Fruit fly (Drosophila melanogaster) whole organism, pupa: ENCODE data around the gene Vps45.

Experiments
- CG10348 ChIP-seq: fragments of 200-800 bp; sonication (Bioruptor generic); IDR thresholded peaks from 2 replicates; pipeline ENCODE4 v1.3.6; 2022; ENCODE audit warnings: missing biosample characterization, missing genetic modification characterization
- CG12605 ChIP-seq: fragments of 200-800 bp; sonication (Bioruptor generic); IDR thresholded peaks from 2 replicates; pipeline ENCODE4 v1.3.6; 2022; ENCODE audit warnings: missing biosample characterization, missing genetic modification characterization
- CG13204 ChIP-seq: fragments of 200-800 bp; sonication (Bioruptor generic); optimal IDR thresholded peaks from 2 replicates; lab custom pipeline; 2018; ENCODE audit warnings: missing biosample characterization, mild to moderate bottlenecking, missing genetic modification characterization, moderate library complexity
- CG14655 ChIP-seq: fragments of 200-800 bp; sonication (Bioruptor generic); optimal IDR thresholded peaks from 3 replicates; lab custom pipeline; 2017; ENCODE audit warnings: mild to moderate bottlenecking, missing biosample characterization, missing genetic modification reagents, missing genetic modification characterization
- CG15710 ChIP-seq: fragments of 200-800 bp; sonication (Bioruptor generic); optimal IDR thresholded peaks from 2 replicates; lab custom pipeline; 2018; ENCODE audit warnings: missing biosample characterization, mild to moderate bottlenecking, missing genetic modification characterization, moderate library complexity
- CG17806 ChIP-seq: fragments of 200-800 bp; sonication (Bioruptor generic); optimal IDR thresholded peaks from 2 replicates; lab custom pipeline; 2018; ENCODE audit warnings: missing biosample characterization, mild to moderate bottlenecking, missing genetic modification characterization, moderate library complexity
- CG32121 ChIP-seq: fragments of 200-800 bp; sonication (Bioruptor generic); IDR thresholded peaks from 2 replicates; pipeline ENCODE4 v1.3.6; 2022; ENCODE audit warnings: missing biosample characterization, missing genetic modification characterization
- CG34367 ChIP-seq: fragments of 200-800 bp; sonication (Bioruptor generic); optimal IDR thresholded peaks from 2 replicates; lab custom pipeline; 2018; ENCODE audit warnings: missing biosample characterization, mild to moderate bottlenecking, missing genetic modification characterization
- CG4496 ChIP-seq: fragments of 200-800 bp; sonication (Bioruptor generic); IDR thresholded peaks from 3 replicates; pipeline ENCODE4 v1.3.6; 2022; ENCODE audit warnings: missing biosample characterization, missing genetic modification characterization
- CG8159 ChIP-seq: fragments of 200-800 bp; sonication (Bioruptor generic); optimal IDR thresholded peaks from 3 replicates; lab custom pipeline; 2018; ENCODE audit warnings: missing biosample characterization, mild to moderate bottlenecking, missing genetic modification characterization, moderate library complexity
- CG8301 ChIP-seq: fragments of 200-800 bp; sonication (Bioruptor generic); optimal IDR thresholded peaks from 2 replicates; lab custom pipeline; 2018; ENCODE audit warnings: missing biosample characterization, mild to moderate bottlenecking, missing genetic modification characterization
- CG9948 ChIP-seq: fragments of 200-800 bp; sonication (Bioruptor generic); optimal IDR thresholded peaks from 2 replicates; lab custom pipeline; 2018; ENCODE audit warnings: missing biosample characterization, mild to moderate bottlenecking, missing genetic modification characterization, moderate library complexity
- D1 ChIP-seq: fragments of 200-800 bp; sonication (Bioruptor generic); optimal IDR thresholded peaks from 2 replicates; lab custom pipeline; 2018; ENCODE audit warnings: missing biosample characterization, mild to moderate bottlenecking, missing genetic modification characterization, moderate library complexity
- EcR ChIP-seq: fragments of 200-800 bp; sonication (Bioruptor generic); optimal IDR thresholded peaks from 3 replicates; lab custom pipeline; 2019; ENCODE audit warnings: missing biosample characterization, missing genetic modification characterization, mild to moderate bottlenecking, moderate library complexity, missing genetic modification reagents
- Ets98B ChIP-seq: fragments of 200-800 bp; sonication (Bioruptor generic); IDR thresholded peaks from 2 replicates; pipeline ENCODE4 v1.3.6; 2022; ENCODE audit warnings: missing biosample characterization, missing genetic modification characterization
- Pif1A ChIP-seq: fragments of 200-800 bp; sonication (Bioruptor generic); optimal IDR thresholded peaks from 3 replicates; lab custom pipeline; 2016; ENCODE audit warnings: missing biosample characterization, missing genetic modification characterization
- Pif1B ChIP-seq: fragments of 200-800 bp; sonication (Bioruptor generic); optimal IDR thresholded peaks from 3 replicates; lab custom pipeline; 2016; ENCODE audit warnings: missing biosample characterization, missing genetic modification characterization
- Snoo ChIP-seq: fragments of 200-800 bp; sonication (Bioruptor generic); optimal IDR thresholded peaks from 3 replicates; lab custom pipeline; 2017; ENCODE audit warnings: missing biosample characterization, mild to moderate bottlenecking, missing genetic modification characterization, inconsistent platforms
- fd96Ca ChIP-seq: fragments of 200-800 bp; sonication (Bioruptor generic); IDR thresholded peaks from 3 replicates; pipeline ENCODE4 v1.3.6; 2022; ENCODE audit warnings: missing biosample characterization, missing genetic modification characterization
- gl ChIP-seq: fragments of 200-800 bp; sonication (Bioruptor generic); optimal IDR thresholded peaks from 2 replicates; lab custom pipeline; 2018; ENCODE audit warnings: missing biosample characterization, mild to moderate bottlenecking, missing genetic modification characterization
- rn ChIP-seq: fragments of 200-800 bp; sonication (Bioruptor generic); IDR thresholded peaks from 2 replicates; pipeline ENCODE4 v1.3.6; 2022; ENCODE audit warnings: missing biosample characterization, missing genetic modification characterization

The Vps45 gene

dm6 chr3R:9613124-9613523 is 49.4 kb downstream of the Vps45 start:
- peak; percentile 84 for TF ChIP-seq Pif1B (GFP tag; lab: Kevin White, UChicago)
- TF ChIP-seq D1 (tag; lab: Kevin White, UChicago): no peak
- TF ChIP-seq CG4496: peak; percentile 96
- peak; percentile 87 for TF ChIP-seq CG8301 (tag; lab: Kevin White, UChicago)
- TF ChIP-seq CG9948 (tag; lab: Kevin White, UChicago): peak; percentile 52
- peak; percentile 95 for TF ChIP-seq CG32121 (GFP tag; lab: Robert Waterston, UW)
- TF ChIP-seq fd96Ca: peak; percentile 94
- TF ChIP-seq CG15710 (tag; lab: Kevin White, UChicago): peak; percentile 24
- TF ChIP-seq CG8159 (tag; lab: Kevin White, UChicago): peak; percentile 62
- TF ChIP-seq gl (tag; lab: Kevin White, UChicago): no peak
- peak; percentile 84 for TF ChIP-seq rn
- peak; percentile 92 for TF ChIP-seq Pif1A
- peak; percentile 83 for TF ChIP-seq CG14655 (GFP tag; lab: Kevin White, UChicago)
- no peak for TF ChIP-seq EcR (GFP tag; lab: Kevin White, UChicago)
- peak; percentile 65 for TF ChIP-seq CG10348
- peak; percentile 95 for TF ChIP-seq Ets98B
- TF ChIP-seq CG34367 (tag; lab: Kevin White, UChicago): peak; percentile 29
- TF ChIP-seq CG12605: peak; percentile 90
- peak; percentile 70 for TF ChIP-seq CG17806 (tag; lab: Kevin White, UChicago)
- peak; percentile 84 for TF ChIP-seq Snoo
- no peak for TF ChIP-seq CG13204 (GFP tag; lab: Kevin White, UChicago)
- TF ChIP-seq, all 21 proteins: peak for 17
